Worm (Caenorhabditis elegans) whole organism, L4 larva: ENCODE data around the gene Y58A7A.1.

ENCODE experiments used
- mdl-1 ChIP-seq, 2 experiments: fragments of 150-350 bp in 1 of 2; sonication (generic microtip) in 1 of 2; optimal IDR thresholded peaks; 2 replicates each; lab custom pipeline; 2014 to 2017; ENCODE audit warnings: missing biosample characterization in 2 of 2, missing genetic modification characterization in 2 of 2
- snpc-4 ChIP-seq: fragments of 150-350 bp; optimal IDR thresholded peaks from 2 replicates; lab custom pipeline; 2014; ENCODE audit warnings: missing biosample characterization, missing genetic modification characterization
- zip-11 ChIP-seq: fragments of 200-800 bp; sonication (Bioruptor generic); IDR thresholded peaks from 2 replicates; pipeline ENCODE4 v1.3.6; 2022; ENCODE audit warnings: missing genetic modification characterization, missing compliant biosample characterization

- TF ChIP-seq mdl-1 (tag; optimal IDR thresholded peaks at IDR 0.05; lab: Kevin White, UChicago) (no peak), snpc-4 (no peak), zip-11 (GFP tag; lab: Robert Waterston, UW) (no peak)
These were observed 49.8 kb upstream of the Y58A7A.1 start, which contains the start of gene C04F5.9 for ce11 chrV:5119109-5119508.
